Worm (Caenorhabditis elegans) whole organism, young adult: ENCODE results near the gene srw-2.

Source experiments
- B0019.2 ChIP-seq: fragments of 200-800 bp; sonication (Bioruptor generic); conservative IDR thresholded peaks from 2 replicates; pipeline ENCODE4 v1.3.6; 2022; ENCODE audit warnings: missing genetic modification reagents, missing genetic modification characterization, missing compliant biosample characterization
- D2030.7 ChIP-seq: fragments of 200-800 bp; sonication (Bioruptor generic); IDR thresholded peaks from 2 replicates; pipeline ENCODE4 v1.3.6; 2022; ENCODE audit warnings: missing genetic modification reagents, missing genetic modification characterization, missing compliant biosample characterization
- F33H1.4 ChIP-seq: fragments of 200-800 bp; sonication (Bioruptor generic); IDR thresholded peaks from 2 replicates; pipeline ENCODE4 v1.3.6; 2022; ENCODE audit warnings: missing genetic modification reagents, missing genetic modification characterization, missing compliant biosample characterization
- T26A5.8 ChIP-seq: sonication (generic microtip); optimal IDR thresholded peaks from 2 replicates; lab custom pipeline; 2016; ENCODE audit warnings: missing genetic modification characterization, missing compliant biosample characterization
- Y53F4B.3 ChIP-seq: fragments of 200-800 bp; sonication (Bioruptor generic); IDR thresholded peaks from 2 replicates; pipeline ENCODE4 v1.3.6; 2022; ENCODE audit warnings: missing genetic modification reagents, missing genetic modification characterization, missing compliant biosample characterization
- Y95B8A.8 ChIP-seq: fragments of 200-800 bp; sonication (Bioruptor generic); IDR thresholded peaks from 2 replicates; pipeline ENCODE4 v1.3.6; 2022; ENCODE audit warnings: missing genetic modification reagents, missing genetic modification characterization, missing compliant biosample characterization
- atf-7 ChIP-seq: sonication (generic microtip); optimal IDR thresholded peaks from 2 replicates; lab custom pipeline; 2017; ENCODE audit warnings: mild to moderate bottlenecking, missing genetic modification characterization, missing compliant biosample characterization
- athp-1 ChIP-seq: sonication (generic microtip); optimal IDR thresholded peaks from 2 replicates; lab custom pipeline; 2017; ENCODE audit warnings: mild to moderate bottlenecking, missing genetic modification characterization, missing compliant biosample characterization
- cebp-2 ChIP-seq: fragments of 200-800 bp; sonication (Bioruptor generic); IDR thresholded peaks from 2 replicates; pipeline ENCODE4 v1.3.6; 2022; ENCODE audit warnings: missing genetic modification characterization, missing compliant biosample characterization
- die-1 ChIP-seq: sonication (generic microtip); optimal IDR thresholded peaks from 2 replicates; lab custom pipeline; 2016; ENCODE audit warnings: missing genotype, mild to moderate bottlenecking, missing genetic modification characterization, missing compliant biosample characterization
- dpl-1 ChIP-seq: fragments of 150-350 bp; optimal IDR thresholded peaks from 2 replicates; lab custom pipeline; 2014; ENCODE audit warnings: missing biosample characterization, missing genetic modification reagents, missing genetic modification characterization
- egl-44 ChIP-seq: fragments of 200-800 bp; sonication (Bioruptor generic); IDR thresholded peaks from 2 replicates; pipeline ENCODE4 v1.3.6; 2022; ENCODE audit warnings: missing genetic modification reagents, missing genetic modification characterization, missing compliant biosample characterization
- ekl-4 ChIP-seq: fragments of 200-800 bp; sonication (Bioruptor generic); IDR thresholded peaks from 2 replicates; pipeline ENCODE4 v1.3.6; 2022; ENCODE audit warnings: missing genetic modification reagents, missing genetic modification characterization, missing compliant biosample characterization
- gei-17 ChIP-seq: fragments of 200-800 bp; sonication (Bioruptor generic); optimal IDR thresholded peaks from 2 replicates; lab custom pipeline; 2018; ENCODE audit warnings: mild to moderate bottlenecking, missing genetic modification characterization, missing compliant biosample characterization
- hlh-26 ChIP-seq: fragments of 200-800 bp; sonication (Bioruptor generic); conservative IDR thresholded peaks from 2 replicates; pipeline ENCODE4 v1.3.6; 2022; ENCODE audit warnings: missing genetic modification reagents, missing genetic modification characterization, missing compliant biosample characterization
- lag-1 ChIP-seq: fragments of 200-800 bp; sonication (Bioruptor generic); IDR thresholded peaks from 2 replicates; pipeline ENCODE4 v1.3.6; 2022; ENCODE audit warnings: missing genetic modification reagents, missing genetic modification characterization, missing compliant biosample characterization
- let-526 ChIP-seq: fragments of 200-800 bp; sonication (Bioruptor generic); IDR thresholded peaks from 2 replicates; pipeline ENCODE4 v1.3.6; 2022; ENCODE audit warnings: missing genetic modification reagents, missing genetic modification characterization, missing compliant biosample characterization
- lin-54 ChIP-seq: fragments of 200-800 bp; sonication (Bioruptor generic); optimal IDR thresholded peaks from 2 replicates; lab custom pipeline; 2018; ENCODE audit warnings: mild to moderate bottlenecking, missing genetic modification characterization, missing compliant biosample characterization
- lsl-1 ChIP-seq: fragments of 200-800 bp; sonication (Bioruptor generic); optimal IDR thresholded peaks from 2 replicates; lab custom pipeline; 2018; ENCODE audit warnings: mild to moderate bottlenecking, missing genetic modification characterization, moderate library complexity, missing compliant biosample characterization
- lsy-27 ChIP-seq: sonication (generic microtip); optimal IDR thresholded peaks from 2 replicates; lab custom pipeline; 2017; ENCODE audit warnings: missing genetic modification characterization, mild to moderate bottlenecking, missing compliant biosample characterization, antibody characterized with exemption, missing genotype, borderline replicate concordance; ENCODE audit not compliant: insufficient read depth
- madf-10 ChIP-seq: sonication (generic microtip); optimal IDR thresholded peaks from 2 replicates; lab custom pipeline; 2016; ENCODE audit warnings: mild to moderate bottlenecking, missing genetic modification characterization, missing compliant biosample characterization
- mel-28 ChIP-seq: sonication (generic microtip); optimal IDR thresholded peaks from 2 replicates; lab custom pipeline; 2016; ENCODE audit warnings: borderline replicate concordance, mild to moderate bottlenecking, missing genetic modification characterization, missing compliant biosample characterization
- nfya-2 ChIP-seq: fragments of 200-800 bp; sonication (Bioruptor generic); IDR thresholded peaks from 2 replicates; pipeline ENCODE4 v1.3.6; 2022; ENCODE audit warnings: missing genetic modification reagents, missing genetic modification characterization, missing compliant biosample characterization
- nhr-80 ChIP-seq: sonication (generic microtip); optimal IDR thresholded peaks from 2 replicates; lab custom pipeline; 2016; ENCODE audit warnings: missing genetic modification characterization, missing compliant biosample characterization
- rcor-1 ChIP-seq: fragments of 200-800 bp; sonication (Bioruptor generic); IDR thresholded peaks from 2 replicates; pipeline ENCODE4 v1.3.6; 2022; ENCODE audit warnings: missing genetic modification reagents, missing genetic modification characterization, missing compliant biosample characterization
- rec-8 ChIP-seq, 2 experiments: sonication (generic microtip); optimal IDR thresholded peaks; 2 replicates each; lab custom pipeline; 2016; ENCODE audit warnings: mild to moderate bottlenecking in 2 of 2, missing genetic modification characterization in 2 of 2, missing genetic modification reagents in 2 of 2, missing genotype in 2 of 2, missing biosample characterization in 1 of 2, missing compliant biosample characterization in 1 of 2, moderate library complexity in 1 of 2
- rpc-1 ChIP-seq, 2 experiments: fragments of 150-350 bp in 1 of 2; sonication (generic microtip) in 1 of 2; optimal IDR thresholded peaks; 2 replicates each; lab custom pipeline; 2014 to 2018; ENCODE audit warnings: missing biosample characterization in 1 of 2, missing genetic modification characterization in 1 of 2, missing genetic modification reagents in 1 of 2, missing genotype in 1 of 2
- sdz-38 ChIP-seq: sonication (generic microtip); optimal IDR thresholded peaks from 2 replicates; lab custom pipeline; 2016; ENCODE audit warnings: missing genotype, missing genetic modification characterization, missing compliant biosample characterization
- sea-2 ChIP-seq: fragments of 200-800 bp; sonication (Bioruptor generic); IDR thresholded peaks from 2 replicates; pipeline ENCODE4 v1.3.6; 2022; ENCODE audit warnings: missing genetic modification characterization, missing compliant biosample characterization
- snpc-1.3 ChIP-seq: sonication (generic microtip); optimal IDR thresholded peaks from 2 replicates; lab custom pipeline; 2017; ENCODE audit warnings: missing genetic modification characterization, mild to moderate bottlenecking, missing compliant biosample characterization, antibody characterized with exemption, moderate library complexity, missing genotype, missing genetic modification reagents; ENCODE audit not compliant: insufficient read depth
- somi-1 ChIP-seq: fragments of 200-800 bp; sonication (Bioruptor generic); optimal IDR thresholded peaks from 2 replicates; lab custom pipeline; 2018; ENCODE audit warnings: mild to moderate bottlenecking, missing genetic modification characterization, missing compliant biosample characterization
- tbp1 ChIP-seq: fragments of 200-800 bp; sonication (Bioruptor generic); optimal IDR thresholded peaks from 2 replicates; lab custom pipeline; 2018; ENCODE audit warnings: mild to moderate bottlenecking, missing genetic modification characterization, missing compliant biosample characterization
- unc-62 ChIP-seq: fragments of 150-350 bp; optimal IDR thresholded peaks from 2 replicates; lab custom pipeline; 2014; ENCODE audit warnings: missing biosample characterization, missing genetic modification reagents, missing genetic modification characterization
- xnd-1 ChIP-seq: sonication (generic microtip); optimal IDR thresholded peaks from 2 replicates; lab custom pipeline; 2016; ENCODE audit warnings: missing genotype, missing genetic modification reagents, missing genetic modification characterization, missing compliant biosample characterization
- zfh-2 ChIP-seq: fragments of 200-800 bp; sonication (Bioruptor generic); conservative IDR thresholded peaks from 2 replicates; pipeline ENCODE4 v1.3.6; 2022; ENCODE audit warnings: missing genetic modification reagents, missing genetic modification characterization, missing compliant biosample characterization
- ztf-25 ChIP-seq: fragments of 200-800 bp; sonication (Bioruptor generic); IDR thresholded peaks from 2 replicates; pipeline ENCODE4 v1.3.6; 2022; ENCODE audit warnings: missing genetic modification reagents, missing genetic modification characterization, missing compliant biosample characterization
- ztf-3 ChIP-seq: fragments of 200-800 bp; sonication (Bioruptor generic); optimal IDR thresholded peaks from 2 replicates; lab custom pipeline; 2018; ENCODE audit warnings: mild to moderate bottlenecking, missing genetic modification characterization, missing compliant biosample characterization

Gene srw-2

ce11 chrV:2848290-2848937, 17.7 kb downstream of the srw-2 start, which contains the start of gene srj-49 (continued):
- TF ChIP-seq T26A5.8 (tag; lab: Kevin White, UChicago) = no peak
- no peak for TF ChIP-seq zfh-2

- TF ChIP-seq nhr-80 (tag; lab: Kevin White, UChicago) (peak; percentile 48), Y53F4B.3 (GFP tag; lab: Robert Waterston, UW) (no peak)
Measured at ce11 chrV:2849071-2849470, 18.4 kb downstream of the srw-2 start, which contains the start of gene ugt-53. Gene ugt-53, plus strand, starts transcription at chrV:2849343.

ce11 chrV:2855473-2855872, 24.8 kb downstream of the srw-2 start, which contains the start of gene srj-57:
Gene srj-57, minus strand, starts transcription at chrV:2855573.
- TF ChIP-seq rpc-1 (optimal IDR thresholded peaks at IDR 0.05; lab: Kevin White, UChicago) (no peak), rpc-1 (tag; optimal IDR thresholded peaks at IDR 0.05; lab: Kevin White, UChicago) (no peak), sea-2 (no peak), tbp1 (GFP tag; lab: Kevin White, UChicago) (no peak)
- TF ChIP-seq, all 124 proteins: peak for 0

ce11 chrV:2857842-2858241, 27.2 kb downstream of the srw-2 start, which contains the start of gene srj-55:
Gene srj-55, minus strand, starts transcription at chrV:2857942.
- TF ChIP-seq athp-1 (tag; lab: Kevin White, UChicago) (no peak), egl-44 (GFP tag; lab: Robert Waterston, UW) (no peak), xnd-1 (no peak), somi-1 (GFP tag; lab: Kevin White, UChicago) (no peak), mel-28 (tag; lab: Kevin White, UChicago) (no peak), Y95B8A.8 (no peak), B0019.2 (GFP tag; lab: Robert Waterston, UW) (no peak), madf-10 (tag; lab: Kevin White, UChicago) (no peak), gei-17 (no peak), cebp-2 (GFP tag; lab: Robert Waterston, UW) (no peak), F33H1.4 (no peak), lsy-27 (tag; lab: Kevin White, UChicago) (no peak), hlh-26 (GFP tag; lab: Robert Waterston, UW) (no peak)

ce11 chrV:2859738-2860137, 29.1 kb downstream of the srw-2 start, which contains the start of gene srj-54:
Gene srj-54, minus strand, starts transcription at chrV:2859838.
- no peak for TF ChIP-seq ztf-25 (GFP tag; lab: Robert Waterston, UW)
- TF ChIP-seq sdz-38 = no peak
- no peak for TF ChIP-seq rcor-1

- no peak for TF ChIP-seq T26A5.8 (tag; lab: Kevin White, UChicago)
- TF ChIP-seq Y53F4B.3 (GFP tag; lab: Robert Waterston, UW) = no peak
- TF ChIP-seq lin-54 = no peak
- TF ChIP-seq snpc-1.3 (tag; lab: Kevin White, UChicago) = no peak
- no peak for TF ChIP-seq lag-1 (GFP tag; lab: Robert Waterston, UW)
- no peak for TF ChIP-seq atf-7 (tag; lab: Kevin White, UChicago)
Measured at ce11 chrV:2861505-2861904, 30.8 kb downstream of the srw-2 start, which contains the start of gene srh-270. Gene srh-270, minus strand, starts transcription at chrV:2861605.

- TF ChIP-seq ztf-3 (GFP tag; lab: Kevin White, UChicago) (no peak), ekl-4 (GFP tag; lab: Robert Waterston, UW) (no peak), rpc-1 (optimal IDR thresholded peaks at IDR 0.05; lab: Kevin White, UChicago) (no peak), rpc-1 (tag; optimal IDR thresholded peaks at IDR 0.05; lab: Kevin White, UChicago) (no peak), D2030.7 (GFP tag; lab: Robert Waterston, UW) (no peak), lsl-1 (GFP tag; lab: Kevin White, UChicago) (no peak), nfya-2 (GFP tag; lab: Robert Waterston, UW) (no peak), let-526 (no peak), rec-8 (tag; optimal IDR thresholded peaks at IDR 0.05; lab: Kevin White, UChicago) (no peak), unc-62 (no peak), dpl-1 (GFP tag; lab: Kevin White, UChicago) (no peak), die-1 (tag; lab: Kevin White, UChicago) (no peak), somi-1 (GFP tag; lab: Kevin White, UChicago) (no peak), ztf-25 (GFP tag; lab: Robert Waterston, UW) (no peak)
Measured at ce11 chrV:2863033-2863432, 32.4 kb downstream of the srw-2 start, which contains the start of gene srh-272. Gene srh-272, plus strand, starts transcription at chrV:2863333.
